Worm (Caenorhabditis elegans) whole organism, L3 larva: Measurements from ENCODE around the gene cht-1.

Experiments
- fos-1 ChIP-seq: fragments of 150-350 bp; optimal IDR thresholded peaks from 2 replicates; lab custom pipeline; 2014; ENCODE audit warnings: missing biosample characterization, missing genetic modification characterization
- lin-39 ChIP-seq: fragments of 150-350 bp; optimal IDR thresholded peaks from 2 replicates; lab custom pipeline; 2018; ENCODE audit warnings: missing biosample characterization, missing genetic modification reagents, missing genetic modification characterization

DNA sequence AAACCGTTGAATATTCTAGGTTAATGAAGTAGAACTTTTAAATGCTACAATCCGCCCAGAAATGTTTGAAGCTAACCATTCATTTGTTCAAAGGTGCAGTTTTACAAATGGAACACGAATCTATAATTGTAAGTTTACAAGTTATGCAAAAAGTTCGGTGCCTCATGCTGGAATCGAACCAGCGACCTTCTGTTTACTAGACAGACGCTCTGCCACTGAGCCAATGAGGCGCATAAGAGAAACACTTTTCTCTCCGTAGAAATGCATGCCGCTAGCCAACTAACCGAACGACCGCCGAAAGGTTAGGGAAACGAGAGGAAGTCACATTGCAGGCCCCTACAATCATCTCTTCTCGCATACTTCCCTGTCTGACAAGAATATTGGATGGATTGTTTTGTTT lies 28.6 kb downstream of the cht-1 start:
- peak; percentile 22 for TF ChIP-seq lin-39
- TF ChIP-seq fos-1 (tag; lab: Kevin White, UChicago) = no peak
